Worm (Caenorhabditis elegans) whole organism, L3 larva: Measurements from ENCODE around the gene lrr-1.

Source experiments
- ZK546.5 ChIP-seq: sonication (generic microtip); optimal IDR thresholded peaks from 2 replicates; lab custom pipeline; 2017; ENCODE audit warnings: missing biosample characterization, missing genetic modification characterization
- ceh-82 ChIP-seq: fragments of 150-350 bp; optimal IDR thresholded peaks from 2 replicates; lab custom pipeline; 2014; ENCODE audit warnings: missing biosample characterization, missing genetic modification characterization
- egl-5 ChIP-seq: fragments of 150-350 bp; optimal IDR thresholded peaks from 2 replicates; lab custom pipeline; 2017; ENCODE audit warnings: missing biosample characterization, missing genetic modification reagents, missing genetic modification characterization, inconsistent platforms
- elt-2 ChIP-seq: sonication (generic microtip); optimal IDR thresholded peaks from 2 replicates; lab custom pipeline; 2016; ENCODE audit warnings: missing genetic modification reagents, mild to moderate bottlenecking, missing genetic modification characterization, missing compliant biosample characterization
- nhr-12 ChIP-seq: fragments of 150-350 bp; optimal IDR thresholded peaks from 2 replicates; lab custom pipeline; 2014; ENCODE audit warnings: missing biosample characterization, missing genetic modification characterization
- snpc-4 ChIP-seq: fragments of 150-350 bp; optimal IDR thresholded peaks from 2 replicates; lab custom pipeline; 2014; ENCODE audit warnings: missing biosample characterization, missing genetic modification characterization
- ztf-11 ChIP-seq: fragments of 150-350 bp; optimal IDR thresholded peaks from 2 replicates; lab custom pipeline; 2014; ENCODE audit warnings: missing biosample characterization, missing genetic modification characterization

- TF ChIP-seq egl-5 (tag; lab: Kevin White, UChicago) (peak; percentile 61), nhr-12 (tag; lab: Kevin White, UChicago) (no peak), ceh-82 (no peak), snpc-4 (tag; lab: Kevin White, UChicago) (peak; percentile 99), elt-2 (tag; lab: Kevin White, UChicago) (peak; percentile 90), ztf-11 (tag; lab: Kevin White, UChicago) (no peak), ZK546.5 (tag; lab: Kevin White, UChicago) (no peak)
These were observed 21.1 kb upstream of the lrr-1 start for ce11 chrII:5057315-5057714.
